Fruit fly (Drosophila melanogaster) whole organism, embryonic: ENCODE results near the gene dlt.
A peak's percentile ranks its signal among the peaks of the same experiment; 100 is the strongest.

Experiments used
- Adf1 ChIP-seq: fragments of 200-800 bp; sonication (Bioruptor generic); IDR thresholded peaks from 2 replicates; pipeline ENCODE4 v1.3.6; 2022; ENCODE audit warnings: missing biosample characterization, missing genetic modification characterization
- CG11398 ChIP-seq: fragments of 200-800 bp; sonication (Bioruptor generic); optimal IDR thresholded peaks from 2 replicates; lab custom pipeline; 2016; ENCODE audit warnings: missing biosample characterization, missing genetic modification characterization
- CG13894 ChIP-seq: fragments of 200-800 bp; sonication (Bioruptor generic); optimal IDR thresholded peaks from 3 replicates; lab custom pipeline; 2018; ENCODE audit warnings: missing biosample characterization, mild to moderate bottlenecking, missing genetic modification characterization, moderate library complexity
- CG14965 ChIP-seq: fragments of 200-800 bp; sonication (Bioruptor generic); optimal IDR thresholded peaks from 2 replicates; lab custom pipeline; 2016; ENCODE audit warnings: missing biosample characterization, missing genetic modification characterization, borderline replicate concordance
- CG15514 ChIP-seq: fragments of 200-800 bp; sonication (Bioruptor generic); optimal IDR thresholded peaks from 3 replicates; lab custom pipeline; 2017; ENCODE audit warnings: missing biosample characterization, missing genetic modification characterization, mild to moderate bottlenecking, moderate library complexity, missing genetic modification reagents
- CG15601 ChIP-seq: fragments of 200-800 bp; sonication (Bioruptor generic); optimal IDR thresholded peaks from 3 replicates; lab custom pipeline; 2019; ENCODE audit warnings: missing biosample characterization, mild to moderate bottlenecking, missing genetic modification characterization, moderate library complexity
- CG16815 ChIP-seq: fragments of 200-800 bp; sonication (Bioruptor generic); optimal IDR thresholded peaks from 3 replicates; lab custom pipeline; 2017; ENCODE audit warnings: missing biosample characterization, mild to moderate bottlenecking, missing genetic modification characterization
- CG16863 ChIP-seq: fragments of 200-800 bp; sonication (Bioruptor generic); optimal IDR thresholded peaks from 3 replicates; lab custom pipeline; 2016; ENCODE audit warnings: missing biosample characterization, missing genetic modification characterization
- CG17385 ChIP-seq: fragments of 200-800 bp; sonication (Bioruptor generic); optimal IDR thresholded peaks from 3 replicates; lab custom pipeline; 2018; ENCODE audit warnings: missing biosample characterization, mild to moderate bottlenecking, missing genetic modification characterization
- CG18764 ChIP-seq: fragments of 200-800 bp; sonication (Bioruptor generic); optimal IDR thresholded peaks from 3 replicates; lab custom pipeline; 2016; ENCODE audit warnings: missing biosample characterization, missing genetic modification characterization
- CG2116 ChIP-seq: fragments of 200-800 bp; sonication (Bioruptor generic); optimal IDR thresholded peaks from 3 replicates; lab custom pipeline; 2018; ENCODE audit warnings: missing biosample characterization, mild to moderate bottlenecking, missing genetic modification characterization
- CG2129 ChIP-seq: fragments of 200-800 bp; sonication (Bioruptor generic); IDR thresholded peaks from 2 replicates; pipeline ENCODE4 v1.3.6; 2022; ENCODE audit warnings: missing biosample characterization, missing genetic modification characterization; ENCODE audit not compliant: partially characterized antibody
- CG2199 ChIP-seq: fragments of 200-800 bp; sonication (Bioruptor generic); IDR thresholded peaks from 3 replicates; pipeline ENCODE4 v1.3.6; 2022; ENCODE audit warnings: missing biosample characterization, missing genetic modification characterization
- CG30431 ChIP-seq: fragments of 200-800 bp; sonication (Bioruptor generic); optimal IDR thresholded peaks from 2 replicates; lab custom pipeline; 2017; ENCODE audit warnings: missing biosample characterization, missing genetic modification characterization
- CG31388 ChIP-seq: fragments of 200-800 bp; sonication (Bioruptor generic); optimal IDR thresholded peaks from 2 replicates; lab custom pipeline; 2016; ENCODE audit warnings: missing biosample characterization, missing genetic modification characterization
- CG34224 ChIP-seq: fragments of 200-800 bp; sonication (Bioruptor generic); IDR thresholded peaks from 3 replicates; pipeline ENCODE4 v1.3.6; 2022; ENCODE audit warnings: missing biosample characterization, missing genetic modification characterization; ENCODE audit not compliant: partially characterized antibody
- CG4360 ChIP-seq: fragments of 200-800 bp; sonication (Bioruptor generic); IDR thresholded peaks from 2 replicates; pipeline ENCODE4 v1.3.6; 2022; ENCODE audit warnings: missing biosample characterization, missing genetic modification characterization
- CG4404 ChIP-seq: fragments of 200-800 bp; sonication (Bioruptor generic); IDR thresholded peaks from 2 replicates; pipeline ENCODE4 v1.3.6; 2022; ENCODE audit warnings: missing biosample characterization, missing genetic modification characterization
- CG4730 ChIP-seq: fragments of 200-800 bp; sonication (Bioruptor generic); IDR thresholded peaks from 2 replicates; pipeline ENCODE4 v1.3.6; 2022; ENCODE audit warnings: missing biosample characterization, missing genetic modification characterization
- CG5180 ChIP-seq: fragments of 200-800 bp; sonication (Bioruptor generic); optimal IDR thresholded peaks from 3 replicates; lab custom pipeline; 2017; ENCODE audit warnings: missing biosample characterization, missing genetic modification characterization, mild to moderate bottlenecking, moderate library complexity, missing genetic modification reagents
- CG5953 ChIP-seq: fragments of 200-800 bp; sonication (Bioruptor generic); IDR thresholded peaks from 2 replicates; pipeline ENCODE4 v1.3.6; 2022; ENCODE audit warnings: missing biosample characterization, missing genetic modification characterization
- CG6765 ChIP-seq: fragments of 200-800 bp; sonication (Bioruptor generic); optimal IDR thresholded peaks from 3 replicates; lab custom pipeline; 2017; ENCODE audit warnings: missing biosample characterization, mild to moderate bottlenecking, missing genetic modification characterization
- CG6791 ChIP-seq: fragments of 200-800 bp; sonication (Bioruptor generic); IDR thresholded peaks from 3 replicates; pipeline ENCODE4 v1.3.6; 2022; ENCODE audit warnings: missing biosample characterization, missing genetic modification characterization; ENCODE audit not compliant: partially characterized antibody
- CG7839 ChIP-seq: fragments of 200-800 bp; sonication (Bioruptor generic); optimal IDR thresholded peaks from 3 replicates; lab custom pipeline; 2018; ENCODE audit warnings: missing biosample characterization, mild to moderate bottlenecking, missing genetic modification characterization, moderate library complexity
- CHES-1-like ChIP-seq: fragments of 200-800 bp; sonication (Bioruptor generic); optimal IDR thresholded peaks from 2 replicates; lab custom pipeline; 2016; ENCODE audit warnings: missing biosample characterization, missing genetic modification characterization
- D ChIP-seq, 2 experiments: fragments of 200-800 bp in 1 of 2; fragments of >200 bp in 1 of 2; sonication (Bioruptor generic) in 1 of 2; optimal IDR thresholded peaks; 2 replicates in 1 of 2; 3 replicates in 1 of 2; lab custom pipeline; 2017; ENCODE audit warnings: mild to moderate bottlenecking in 1 of 2, missing biosample characterization in 1 of 2, missing genetic modification characterization in 1 of 2, missing genetic modification reagents in 1 of 2
- Doc2 ChIP-seq: fragments of 200-800 bp; sonication (Bioruptor generic); IDR thresholded peaks from 2 replicates; pipeline ENCODE4 v1.3.6; 2022; ENCODE audit warnings: missing biosample characterization, missing genetic modification characterization
- Dref ChIP-seq: fragments of 200-800 bp; sonication (Bioruptor generic); IDR thresholded peaks from 2 replicates; pipeline ENCODE4 v1.3.6; 2022; ENCODE audit warnings: missing biosample characterization, missing genetic modification characterization
- Drgx ChIP-seq: fragments of 200-800 bp; sonication (Bioruptor generic); IDR thresholded peaks from 2 replicates; pipeline ENCODE4 v1.3.6; 2022; ENCODE audit warnings: missing biosample characterization, missing genetic modification characterization
- Fer1 ChIP-seq: fragments of 200-800 bp; sonication (Bioruptor generic); optimal IDR thresholded peaks from 2 replicates; lab custom pipeline; 2017; ENCODE audit warnings: missing biosample characterization, mild to moderate bottlenecking, missing genetic modification characterization
- H2.0 ChIP-seq: fragments of 200-800 bp; sonication (Bioruptor generic); IDR thresholded peaks from 2 replicates; pipeline ENCODE4 v1.3.6; 2022; ENCODE audit warnings: missing biosample characterization, missing genetic modification characterization
- NC2β ChIP-seq: fragments of 200-800 bp; sonication (Bioruptor generic); optimal IDR thresholded peaks from 2 replicates; lab custom pipeline; 2016; ENCODE audit warnings: missing biosample characterization, missing genetic modification characterization
- NFAT ChIP-seq: fragments of 200-800 bp; sonication (Bioruptor generic); IDR thresholded peaks from 2 replicates; pipeline ENCODE4 v1.3.6; 2022; ENCODE audit warnings: missing biosample characterization, missing genetic modification characterization
- Stat92E ChIP-seq, 3 experiments: fragments of >200 bp in 2 of 3; fragments of 200-800 bp in 1 of 3; sonication (Bioruptor generic) in 1 of 3; optimal IDR thresholded peaks; 2 replicates each; lab custom pipeline; 2017 to 2019; ENCODE audit warnings: missing biosample characterization in 3 of 3, missing genetic modification characterization in 3 of 3, mild to moderate bottlenecking in 1 of 3, moderate library complexity in 1 of 3
- ato ChIP-seq: fragments of 200-800 bp; sonication (Bioruptor generic); IDR thresholded peaks from 2 replicates; pipeline ENCODE4 v1.3.6; 2022; ENCODE audit warnings: missing biosample characterization, missing genetic modification characterization; ENCODE audit not compliant: partially characterized antibody
- cas ChIP-seq: fragments of 200-800 bp; sonication (Bioruptor generic); IDR thresholded peaks from 2 replicates; pipeline ENCODE4 v1.3.6; 2022; ENCODE audit warnings: missing biosample characterization, missing genetic modification characterization
- croc ChIP-seq: fragments of 200-800 bp; sonication (Bioruptor generic); conservative IDR thresholded peaks from 3 replicates; pipeline ENCODE4 v1.3.6; 2022; ENCODE audit warnings: missing biosample characterization, missing genetic modification characterization
- crp ChIP-seq, 2 experiments: fragments of 200-800 bp; sonication (Bioruptor generic); optimal IDR thresholded peaks; 2 replicates in 1 of 2; 3 replicates in 1 of 2; lab custom pipeline; 2017; ENCODE audit warnings: missing biosample characterization in 2 of 2, missing genetic modification characterization in 2 of 2, mild to moderate bottlenecking in 1 of 2, moderate library complexity in 1 of 2
- da ChIP-seq: fragments of 200-800 bp; sonication (Bioruptor generic); optimal IDR thresholded peaks from 2 replicates; lab custom pipeline; 2016; ENCODE audit warnings: missing biosample characterization, missing genetic modification characterization
- dmrt11E ChIP-seq: fragments of 200-800 bp; sonication (Bioruptor generic); optimal IDR thresholded peaks from 3 replicates; lab custom pipeline; 2018; ENCODE audit warnings: missing biosample characterization, mild to moderate bottlenecking, missing genetic modification characterization, moderate library complexity
- dysf ChIP-seq: fragments of 200-800 bp; sonication (Bioruptor generic); IDR thresholded peaks from 3 replicates; pipeline ENCODE4 v1.3.6; 2022; ENCODE audit warnings: missing biosample characterization, missing genetic modification characterization
- gt ChIP-seq: fragments of 200-800 bp; sonication (Bioruptor generic); IDR thresholded peaks from 2 replicates; pipeline ENCODE4 v1.3.6; 2022; ENCODE audit warnings: missing biosample characterization, missing genetic modification characterization
- nerfin-1 ChIP-seq: fragments of 200-800 bp; sonication (Bioruptor generic); optimal IDR thresholded peaks from 3 replicates; lab custom pipeline; 2019; ENCODE audit warnings: missing biosample characterization, mild to moderate bottlenecking, missing genetic modification characterization, moderate library complexity
- otp ChIP-seq: fragments of 200-800 bp; sonication (Bioruptor generic); IDR thresholded peaks from 3 replicates; pipeline ENCODE4, ENCODE4 v1.3.6; 2022; ENCODE audit warnings: missing biosample characterization, missing genetic modification characterization
- shn ChIP-seq: fragments of 200-800 bp; sonication (Bioruptor generic); optimal IDR thresholded peaks from 3 replicates; lab custom pipeline; 2016; ENCODE audit warnings: missing biosample characterization, missing genetic modification characterization
- tap ChIP-seq: fragments of 200-800 bp; optimal IDR thresholded peaks from 3 replicates; lab custom pipeline; 2019; ENCODE audit warnings: missing biosample characterization, mild to moderate bottlenecking, missing genetic modification characterization, moderate library complexity
- zen ChIP-seq: fragments of 200-800 bp; sonication (Bioruptor generic); optimal IDR thresholded peaks from 3 replicates; lab custom pipeline; 2018; ENCODE audit warnings: missing biosample characterization, mild to moderate bottlenecking, missing genetic modification characterization, moderate library complexity

Gene dlt

dm6 chr3L:1741655-1742551 is 53.2 kb downstream of the dlt start (continued):
- TF ChIP-seq CG7839 (tag; lab: Kevin White, UChicago) (no peak), gt (GFP tag; lab: Robert Waterston, UW) (no peak), tap (tag; lab: Kevin White, UChicago) (no peak), CG11398 (GFP tag; lab: Kevin White, UChicago) (no peak), CG5953 (no peak), CG2116 (peak; percentile 16), CG6791 (GFP tag; lab: Robert Waterston, UW) (no peak; the same call in 2 of the 3 replicates), CG2129 (GFP tag; lab: Robert Waterston, UW) (no peak), Drgx (no peak), CG5180 (GFP tag; lab: Kevin White, UChicago) (peak; percentile 63), dmrt11E (tag; lab: Kevin White, UChicago) (no peak), CG2199 (0 out of 3 replicates have a peak, but pooled peaks have one; percentile 21), ato (GFP tag; lab: Robert Waterston, UW) (no peak), Stat92E (GFP tag; optimal IDR thresholded peaks at IDR 0.05; lab: Kevin White, UChicago) (no peak), Dref (GFP tag; lab: Robert Waterston, UW) (peak; percentile 21), CG31388 (GFP tag; lab: Kevin White, UChicago) (no peak), da (no peak), NC2β (no peak), Adf1 (GFP tag; lab: Robert Waterston, UW) (peak; percentile 43; the same call in 1 of the 2 replicates), CG34224 (GFP tag; lab: Robert Waterston, UW) (peak; percentile 33; the same call in 1 of the 3 replicates), Fer1 (GFP tag; lab: Kevin White, UChicago) (no peak), crp (GFP tag; optimal IDR thresholded peaks at IDR 0.05; lab: Kevin White, UChicago) (no peak), CG18764 (no peak), CG13894 (no peak), CG15601 (tag; lab: Kevin White, UChicago) (no peak), zen (tag; lab: Kevin White, UChicago) (no peak), nerfin-1 (tag; lab: Kevin White, UChicago) (peak; percentile 1), NFAT (GFP tag; lab: Robert Waterston, UW) (peak; percentile 49; the same call in 1 of the 2 replicates), CG4730 (no peak), CG16815 (GFP tag; lab: Kevin White, UChicago) (no peak), CG4404 (GFP tag; lab: Robert Waterston, UW) (no peak), CHES-1-like (no peak), CG17385 (peak; percentile 19), D (optimal IDR thresholded peaks at IDR 0.05; lab: Kevin White, UChicago) (no peak), D (GFP tag; optimal IDR thresholded peaks at IDR 0.05; lab: Kevin White, UChicago) (no peak), CG4360 (GFP tag; lab: Robert Waterston, UW) (no peak), H2.0 (GFP tag; lab: Robert Waterston, UW) (no peak), otp (GFP tag; lab: Robert Waterston, UW) (peak; percentile 20; the same call in 1 of the 3 replicates), CG6765 (GFP tag; lab: Kevin White, UChicago) (no peak), Doc2 (no peak), dysf (GFP tag; lab: Robert Waterston, UW) (no peak), croc (GFP tag; lab: Robert Waterston, UW) (no peak), CG16863 (no peak), cas (GFP tag; lab: Robert Waterston, UW) (no peak), CG14965 (GFP tag; lab: Kevin White, UChicago) (no peak), CG15514 (GFP tag; lab: Kevin White, UChicago) (peak; percentile 12), CG30431 (GFP tag; lab: Kevin White, UChicago) (no peak), shn (GFP tag; lab: Kevin White, UChicago) (no peak)
